Worm (Caenorhabditis elegans): ENCODE measurements around the gene srh-31.

The srh-31 gene

DNA sequence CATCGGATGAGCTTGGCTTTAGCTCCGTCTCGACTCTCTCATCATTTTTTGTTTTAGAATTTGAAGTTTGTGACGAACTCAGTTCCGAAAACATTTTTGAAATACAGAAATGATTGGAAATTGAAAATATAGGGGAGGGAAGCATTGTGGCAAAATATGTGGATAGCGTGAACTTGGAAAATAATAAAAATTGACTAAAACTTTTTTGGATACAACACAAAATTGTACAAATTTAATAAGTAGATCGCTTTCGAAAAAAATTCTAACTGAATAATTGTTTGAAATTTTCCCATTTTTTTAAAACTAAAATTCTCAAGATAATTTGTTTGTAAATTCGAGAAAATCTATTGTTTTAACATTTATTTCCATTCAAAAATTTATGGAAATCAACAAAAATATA lies 23.4 kb upstream of the srh-31 start, which contains the start of gene F59A1.15:
F59A1.15 (minus strand) TSS at position 101 of the 400 bp plus-strand sequence.
- no peak for TF ChIP-seq K09A11.1 (tag; optimal IDR thresholded peaks at IDR 0.05; ENCODE audit: insufficient read depth)
- no peak for TF ChIP-seq ceh-6 (GFP tag; optimal IDR thresholded peaks at IDR 0.05)
- TF ChIP-seq ceh-34 (tag; optimal IDR thresholded peaks at IDR 0.05): no peak
- TF ChIP-seq pros-1 (tag; optimal IDR thresholded peaks at IDR 0.05): no peak
- TF ChIP-seq ceh-19 (GFP tag; optimal IDR thresholded peaks at IDR 0.05): no peak
- no peak for TF ChIP-seq ets-4 (tag; optimal IDR thresholded peaks at IDR 0.05)
- no peak for TF ChIP-seq pat-9 (tag; optimal IDR thresholded peaks at IDR 0.05)
- TF ChIP-seq sox-2 (GFP tag; IDR thresholded peaks at IDR 0.05): no peak
- no peak for TF ChIP-seq Y22D7AL.16 (tag; optimal IDR thresholded peaks at IDR 0.05)
- TF ChIP-seq ceh-14 (tag; optimal IDR thresholded peaks at IDR 0.05): no peak
- TF ChIP-seq hlh-6 (tag; optimal IDR thresholded peaks at IDR 0.05): no peak

DNA sequence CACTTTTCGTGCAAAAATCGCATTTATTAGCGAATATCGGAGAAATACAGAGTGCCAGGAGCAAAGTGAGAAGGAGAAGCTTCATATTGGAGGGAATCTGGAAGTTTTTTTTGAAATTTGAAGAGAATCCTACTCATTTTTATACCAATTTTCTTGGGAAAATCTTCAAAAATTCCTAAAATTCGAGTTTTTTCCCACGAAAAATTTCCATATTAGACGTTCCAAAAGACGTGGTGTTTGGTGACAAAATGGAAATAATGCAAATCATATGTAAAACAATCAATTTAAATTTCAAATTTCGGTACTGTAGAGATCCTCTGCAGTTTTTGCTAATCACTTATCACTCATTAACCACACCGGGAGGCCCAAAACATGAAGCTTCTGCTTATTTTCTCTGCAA lies 22.3 kb upstream of the srh-31 start, which contains the start of the genes F59A1.16 and F59A1.6:
F59A1.16 (minus strand) TSS at position 101 of the 400 bp plus-strand sequence.
F59A1.6 (plus strand) TSS at position 285 of the 400 bp plus-strand sequence.
- no peak for TF ChIP-seq K09A11.1 (tag; optimal IDR thresholded peaks at IDR 0.05; ENCODE audit: insufficient read depth)
- no peak for TF ChIP-seq fax-1 (tag; optimal IDR thresholded peaks at IDR 0.05)
- no peak for TF ChIP-seq F13H6.1 (tag; optimal IDR thresholded peaks at IDR 0.05)
- TF ChIP-seq sox-4 (tag; optimal IDR thresholded peaks at IDR 0.05): no peak
- TF ChIP-seq nfya-1 (tag; optimal IDR thresholded peaks at IDR 0.05): no peak
- TF ChIP-seq fkh-10 (GFP tag; optimal IDR thresholded peaks at IDR 0.05): no peak
- TF ChIP-seq dve-1 (tag; optimal IDR thresholded peaks at IDR 0.05): no peak
- no peak for TF ChIP-seq unc-42 (tag; optimal IDR thresholded peaks at IDR 0.05)
- TF ChIP-seq ceh-9 (tag; optimal IDR thresholded peaks at IDR 0.05): no peak
- TF ChIP-seq sox-2 (GFP tag; IDR thresholded peaks at IDR 0.05): no peak
- TF ChIP-seq hlh-30 (tag; optimal IDR thresholded peaks at IDR 0.05; ENCODE audit: insufficient read depth): no peak
- TF ChIP-seq pag-3 (tag; optimal IDR thresholded peaks at IDR 0.05; ENCODE audit: borderline replicate concordance): no peak
- TF ChIP-seq hlh-13 (GFP tag; optimal IDR thresholded peaks at IDR 0.05): no peak
- no peak for TF ChIP-seq elt-2 (tag; optimal IDR thresholded peaks at IDR 0.05)

DNA sequence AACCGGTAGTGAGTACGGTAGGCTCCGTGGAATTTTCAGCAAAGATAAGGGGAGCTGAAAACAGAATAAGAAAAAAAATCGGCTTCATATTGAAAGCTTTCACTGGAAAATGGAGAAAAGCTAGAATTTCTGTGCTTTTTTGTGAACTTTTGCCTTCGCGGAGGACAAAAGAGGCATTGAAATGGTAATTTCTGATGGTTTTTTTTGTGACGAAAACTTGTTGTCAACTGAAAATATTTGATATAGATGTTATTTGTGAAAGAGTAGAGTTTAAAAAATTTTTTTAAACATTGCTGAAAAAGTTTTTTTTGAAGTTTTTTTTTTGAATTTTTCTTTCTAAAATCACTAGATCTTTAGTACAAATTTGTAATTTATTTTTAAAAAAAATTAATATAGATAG lies 20.3 kb upstream of the srh-31 start, which contains the start of gene F59A1.18:
F59A1.18 (minus strand) TSS at position 101 of the 400 bp plus-strand sequence.
- TF ChIP-seq pag-3 (tag; optimal IDR thresholded peaks at IDR 0.05; ENCODE audit: borderline replicate concordance): no peak
- no peak for TF ChIP-seq pros-1 (tag; optimal IDR thresholded peaks at IDR 0.05)
- no peak for TF ChIP-seq unc-3 (GFP tag; conservative IDR thresholded peaks at IDR 0.05)
- no peak for TF ChIP-seq unc-3 (tag; optimal IDR thresholded peaks at IDR 0.05)
- no peak for TF ChIP-seq fax-1 (tag; optimal IDR thresholded peaks at IDR 0.05)
- no peak for TF ChIP-seq K09A11.1 (tag; optimal IDR thresholded peaks at IDR 0.05; ENCODE audit: insufficient read depth)
- TF ChIP-seq hlh-13 (GFP tag; optimal IDR thresholded peaks at IDR 0.05): no peak

DNA sequence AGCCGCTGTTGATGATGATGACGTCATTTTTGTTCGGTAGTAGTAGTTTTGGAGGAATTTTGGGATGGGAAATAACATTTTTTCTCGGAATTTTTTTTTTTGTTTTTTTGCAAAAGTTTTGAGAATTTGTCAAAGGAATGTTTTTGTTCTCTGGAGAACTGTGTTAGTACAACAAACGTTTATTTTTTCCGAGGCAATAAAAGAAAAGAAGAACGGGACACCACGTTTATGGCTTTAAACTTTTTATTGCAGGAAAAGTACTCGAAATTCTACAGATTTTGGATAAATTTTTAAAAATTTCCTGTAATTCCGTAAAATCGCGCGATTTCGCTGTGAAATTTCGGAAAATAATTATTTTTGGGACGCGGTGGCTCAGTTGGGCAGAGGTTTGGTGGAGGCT lies 16.2 kb upstream of the srh-31 start, which contains the start of gene F59A1.13:
F59A1.13 (minus strand) TSS at position 101 of the 400 bp plus-strand sequence.
- TF ChIP-seq unc-55 (GFP tag; optimal IDR thresholded peaks at IDR 0.05) (no peak), C08G9.2 (tag; optimal IDR thresholded peaks at IDR 0.05) (no peak), K02D7.2 (tag; optimal IDR thresholded peaks at IDR 0.05) (no peak), unc-42 (tag; optimal IDR thresholded peaks at IDR 0.05) (no peak), F13H6.1 (tag; optimal IDR thresholded peaks at IDR 0.05) (no peak), che-1 (tag; optimal IDR thresholded peaks at IDR 0.05) (no peak), ceh-19 (GFP tag; optimal IDR thresholded peaks at IDR 0.05) (no peak), dve-1 (tag; optimal IDR thresholded peaks at IDR 0.05) (no peak), fkh-10 (GFP tag; optimal IDR thresholded peaks at IDR 0.05) (no peak), T23F11.4 (GFP tag; optimal IDR thresholded peaks at IDR 0.05) (no peak), unc-86 (tag; optimal IDR thresholded peaks at IDR 0.05) (no peak), gmeb-2 (tag; optimal IDR thresholded peaks at IDR 0.05) (no peak), eyg-1 (tag; optimal IDR thresholded peaks at IDR 0.05) (no peak), pha-4 (tag; optimal IDR thresholded peaks at IDR 0.05) (no peak), nhr-11 (tag; optimal IDR thresholded peaks at IDR 0.05) (no peak)

Data from whole organism, late embryonic.